Worm (Caenorhabditis elegans) whole organism, mixed stage, embryonic: ENCODE measurements around the gene lars-1.

ENCODE experiments used
- M03D4.4 ChIP-seq: sonication (generic microtip); optimal IDR thresholded peaks from 2 replicates; lab custom pipeline; 2017; ENCODE audit warnings: mild to moderate bottlenecking, missing genetic modification characterization, missing compliant biosample characterization
- bed-3 ChIP-seq: fragments of 200-800 bp; sonication (Bioruptor generic); optimal IDR thresholded peaks from 3 replicates; lab custom pipeline; 2018; ENCODE audit warnings: mild to moderate bottlenecking, missing genetic modification characterization, moderate library complexity, missing compliant biosample characterization
- blmp-1 ChIP-seq: fragments of 150-350 bp; optimal IDR thresholded peaks from 2 replicates; lab custom pipeline; 2014; ENCODE audit warnings: missing biosample characterization, missing genetic modification characterization
- ceh-39 ChIP-seq: fragments of 150-350 bp; optimal IDR thresholded peaks from 2 replicates; lab custom pipeline; 2014; ENCODE audit warnings: missing biosample characterization, missing genetic modification characterization
- ceh-43 ChIP-seq: fragments of 200-800 bp; sonication (Bioruptor generic); optimal IDR thresholded peaks from 2 replicates; lab custom pipeline; 2018; ENCODE audit warnings: mild to moderate bottlenecking, missing genetic modification characterization, moderate library complexity, missing compliant biosample characterization
- ceh-83 ChIP-seq: fragments of 200-800 bp; sonication (Bioruptor generic); optimal IDR thresholded peaks from 2 replicates; lab custom pipeline; 2018; ENCODE audit warnings: mild to moderate bottlenecking, missing genetic modification characterization, missing compliant biosample characterization
- ces-1 ChIP-seq: fragments of 150-350 bp; optimal IDR thresholded peaks from 2 replicates; lab custom pipeline; 2014; ENCODE audit warnings: missing biosample characterization, missing genetic modification reagents, missing genetic modification characterization
- cnd-1 ChIP-seq: fragments of 200-800 bp; sonication (Bioruptor generic); optimal IDR thresholded peaks from 2 replicates; lab custom pipeline; 2018; ENCODE audit warnings: mild to moderate bottlenecking, missing genetic modification characterization, missing compliant biosample characterization
- drap-1 ChIP-seq: fragments of 200-800 bp; sonication (Bioruptor generic); optimal IDR thresholded peaks from 3 replicates; lab custom pipeline; 2018; ENCODE audit warnings: mild to moderate bottlenecking, missing genetic modification characterization, missing compliant biosample characterization
- elt-3 ChIP-seq: fragments of 150-350 bp; optimal IDR thresholded peaks from 2 replicates; lab custom pipeline; 2014; ENCODE audit warnings: missing biosample characterization, missing genetic modification characterization
- flh-1 ChIP-seq: fragments of 200-800 bp; sonication (Bioruptor generic); optimal IDR thresholded peaks from 2 replicates; lab custom pipeline; 2018; ENCODE audit warnings: mild to moderate bottlenecking, missing genetic modification characterization, moderate library complexity, missing compliant biosample characterization
- ham-2 ChIP-seq: fragments of 200-800 bp; sonication (Bioruptor generic); optimal IDR thresholded peaks from 2 replicates; lab custom pipeline; 2018; ENCODE audit warnings: mild to moderate bottlenecking, missing genetic modification characterization, missing compliant biosample characterization
- hlh-1 ChIP-seq: fragments of 150-350 bp; optimal IDR thresholded peaks from 2 replicates; lab custom pipeline; 2014; ENCODE audit warnings: missing biosample characterization, missing genetic modification reagents, missing genetic modification characterization
- lin-32 ChIP-seq: fragments of 200-800 bp; sonication (Bioruptor generic); optimal IDR thresholded peaks from 2 replicates; lab custom pipeline; 2018; ENCODE audit warnings: mild to moderate bottlenecking, missing genetic modification characterization, missing compliant biosample characterization
- lsy-2 ChIP-seq: fragments of 150-350 bp; optimal IDR thresholded peaks from 2 replicates; lab custom pipeline; 2014; ENCODE audit warnings: missing biosample characterization, missing genetic modification characterization
- mab-5 ChIP-seq: fragments of 150-350 bp; optimal IDR thresholded peaks from 2 replicates; lab custom pipeline; 2014; ENCODE audit warnings: missing biosample characterization, missing genetic modification characterization
- mep-1 ChIP-seq: fragments of 150-350 bp; optimal IDR thresholded peaks from 2 replicates; lab custom pipeline; 2017; ENCODE audit warnings: missing biosample characterization, missing genetic modification reagents, missing genetic modification characterization, inconsistent platforms
- mls-2 ChIP-seq: sonication (generic microtip); optimal IDR thresholded peaks from 2 replicates; lab custom pipeline; 2016; ENCODE audit warnings: mild to moderate bottlenecking, missing genetic modification characterization, moderate library complexity, missing compliant biosample characterization
- nhr-12 ChIP-seq: fragments of 150-350 bp; optimal IDR thresholded peaks from 2 replicates; lab custom pipeline; 2014; ENCODE audit warnings: missing biosample characterization, missing genetic modification characterization
- nhr-2 ChIP-seq: fragments of 150-350 bp; optimal IDR thresholded peaks from 2 replicates; lab custom pipeline; 2014; ENCODE audit warnings: missing biosample characterization, missing genetic modification characterization
- nhr-237 ChIP-seq: fragments of 150-350 bp; optimal IDR thresholded peaks from 2 replicates; lab custom pipeline; 2014; ENCODE audit warnings: missing biosample characterization, missing genetic modification characterization
- nhr-28 ChIP-seq: fragments of 150-350 bp; optimal IDR thresholded peaks from 2 replicates; lab custom pipeline; 2014; ENCODE audit warnings: missing biosample characterization, missing genetic modification characterization
- nhr-76 ChIP-seq: sonication (generic microtip); optimal IDR thresholded peaks from 2 replicates; lab custom pipeline; 2017; ENCODE audit warnings: missing biosample characterization, missing genetic modification characterization
- pha-4 ChIP-seq: fragments of 150-350 bp; optimal IDR thresholded peaks from 2 replicates; lab custom pipeline; 2018; ENCODE audit warnings: missing biosample characterization, missing genetic modification reagents, missing genetic modification characterization
- sem-2 ChIP-seq: fragments of 200-800 bp; sonication (Bioruptor generic); optimal IDR thresholded peaks from 2 replicates; lab custom pipeline; 2018; ENCODE audit warnings: mild to moderate bottlenecking, missing genetic modification characterization, missing compliant biosample characterization
- sptf-1 ChIP-seq: sonication (generic microtip); optimal IDR thresholded peaks from 2 replicates; lab custom pipeline; 2017; ENCODE audit warnings: mild to moderate bottlenecking, missing genetic modification characterization, moderate library complexity, missing compliant biosample characterization
- tbx-8 ChIP-seq: fragments of 200-800 bp; sonication (Bioruptor generic); optimal IDR thresholded peaks from 2 replicates; lab custom pipeline; 2018; ENCODE audit warnings: mild to moderate bottlenecking, missing genetic modification characterization, moderate library complexity, missing compliant biosample characterization
- unc-120 ChIP-seq: sonication (generic microtip); optimal IDR thresholded peaks from 2 replicates; lab custom pipeline; 2017; ENCODE audit warnings: missing genetic modification characterization, missing compliant biosample characterization; ENCODE audit not compliant: poor library complexity, severe bottlenecking
- unc-39 ChIP-seq: fragments of 150-350 bp; optimal IDR thresholded peaks from 2 replicates; lab custom pipeline; 2014; ENCODE audit warnings: missing biosample characterization, missing genetic modification characterization
- unc-62 ChIP-seq: fragments of 150-350 bp; optimal IDR thresholded peaks from 2 replicates; lab custom pipeline; 2014; ENCODE audit warnings: missing biosample characterization, missing genetic modification reagents, missing genetic modification characterization
- zip-8 ChIP-seq: fragments of 150-350 bp; optimal IDR thresholded peaks from 2 replicates; lab custom pipeline; 2014; ENCODE audit warnings: missing biosample characterization, missing genetic modification characterization

Gene lars-1

DNA sequence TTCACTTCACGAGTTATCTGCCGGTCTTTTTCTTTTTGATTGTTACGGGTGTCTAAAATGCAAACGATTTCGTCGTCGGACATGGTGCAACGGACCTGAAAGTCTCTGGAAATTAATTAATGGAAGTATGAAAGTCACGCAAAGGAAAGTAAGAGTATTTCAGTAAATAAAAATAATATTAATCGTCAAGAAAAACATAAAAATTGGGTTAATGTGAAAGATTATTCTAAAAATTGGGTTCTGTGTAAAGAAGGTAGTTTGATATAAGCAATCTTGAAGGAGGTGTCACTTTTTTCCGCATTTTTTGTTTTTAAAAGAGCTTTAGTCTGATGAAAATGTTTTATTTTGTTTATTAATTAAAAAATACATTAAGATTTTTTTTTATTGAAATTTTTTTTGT is 29.3 kb downstream of the lars-1 start, which contains the start of gene C16C10.9:
TSS of gene C16C10.9 (minus strand) at position 101 of the 400 bp plus-strand sequence.
- TF ChIP-seq zip-8, result no peak
- TF ChIP-seq hlh-1 (tag; lab: Kevin White, UChicago), result no peak

DNA sequence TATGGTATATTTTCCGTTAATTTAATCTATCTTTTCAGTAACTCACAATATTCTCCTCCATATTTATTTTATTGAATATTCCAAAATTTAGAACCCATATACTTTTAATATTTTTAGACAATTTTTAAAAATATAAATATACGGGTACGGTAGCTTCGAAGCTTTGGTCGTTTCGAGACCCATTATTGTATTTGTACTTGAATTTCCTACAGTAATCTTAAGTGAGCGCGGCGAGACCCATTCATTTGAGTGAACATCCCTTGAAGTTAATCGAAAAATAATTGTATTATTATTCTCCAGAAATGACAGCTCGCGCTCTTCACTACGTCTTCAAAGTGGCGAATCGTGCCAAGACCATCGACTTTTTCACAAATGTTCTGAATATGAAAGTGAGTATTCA is 33.3 kb downstream of the lars-1 start, which contains the start of gene glod-4:
TSS of gene glod-4 (plus strand) at position 301 of the 400 bp plus-strand sequence.
- TF ChIP-seq ceh-39, result no peak
- no peak for TF ChIP-seq ceh-43
- no peak for TF ChIP-seq hlh-1 (tag; lab: Kevin White, UChicago)
- TF ChIP-seq mls-2 (tag; lab: Kevin White, UChicago), result no peak
- TF ChIP-seq, all 35 proteins: peak for 0

- no peak for TF ChIP-seq hlh-1 (tag; lab: Kevin White, UChicago)
- TF ChIP-seq pha-4, result no peak
- no peak for TF ChIP-seq elt-3 (tag; lab: Kevin White, UChicago)
- no peak for TF ChIP-seq mep-1 (tag; lab: Kevin White, UChicago)
- TF ChIP-seq drap-1 (GFP tag; lab: Kevin White, UChicago), result no peak
- TF ChIP-seq tbx-8 (GFP tag; lab: Kevin White, UChicago), result no peak
- TF ChIP-seq ces-1, result no peak
- TF ChIP-seq lin-32 (GFP tag; lab: Kevin White, UChicago), result no peak
- TF ChIP-seq nhr-12 (tag; lab: Kevin White, UChicago), result no peak
- no peak for TF ChIP-seq bed-3 (GFP tag; lab: Kevin White, UChicago)
- no peak for TF ChIP-seq ceh-39
- TF ChIP-seq nhr-237, result no peak
Measured at ce11 chrIII:4152828-4153227, 33.8 kb downstream of the lars-1 start.

- TF ChIP-seq mep-1 (tag; lab: Kevin White, UChicago) (no peak), ceh-83 (no peak), M03D4.4 (tag; lab: Kevin White, UChicago) (no peak), ham-2 (GFP tag; lab: Kevin White, UChicago) (no peak), blmp-1 (tag; lab: Kevin White, UChicago) (no peak), cnd-1 (no peak), pha-4 (no peak), drap-1 (GFP tag; lab: Kevin White, UChicago) (no peak), hlh-1 (tag; lab: Kevin White, UChicago) (no peak), unc-39 (tag; lab: Kevin White, UChicago) (no peak), mls-2 (tag; lab: Kevin White, UChicago) (no peak), nhr-2 (no peak), ces-1 (no peak), unc-120 (no peak), zip-8 (no peak), lsy-2 (tag; lab: Kevin White, UChicago) (no peak), elt-3 (tag; lab: Kevin White, UChicago) (no peak), ceh-39 (no peak), nhr-76 (tag; lab: Kevin White, UChicago) (no peak), mab-5 (tag; lab: Kevin White, UChicago) (no peak)
- TF ChIP-seq, all 35 proteins: peak for 0
Measured at ce11 chrIII:4152309-4152708, 34.3 kb downstream of the lars-1 start.

DNA sequence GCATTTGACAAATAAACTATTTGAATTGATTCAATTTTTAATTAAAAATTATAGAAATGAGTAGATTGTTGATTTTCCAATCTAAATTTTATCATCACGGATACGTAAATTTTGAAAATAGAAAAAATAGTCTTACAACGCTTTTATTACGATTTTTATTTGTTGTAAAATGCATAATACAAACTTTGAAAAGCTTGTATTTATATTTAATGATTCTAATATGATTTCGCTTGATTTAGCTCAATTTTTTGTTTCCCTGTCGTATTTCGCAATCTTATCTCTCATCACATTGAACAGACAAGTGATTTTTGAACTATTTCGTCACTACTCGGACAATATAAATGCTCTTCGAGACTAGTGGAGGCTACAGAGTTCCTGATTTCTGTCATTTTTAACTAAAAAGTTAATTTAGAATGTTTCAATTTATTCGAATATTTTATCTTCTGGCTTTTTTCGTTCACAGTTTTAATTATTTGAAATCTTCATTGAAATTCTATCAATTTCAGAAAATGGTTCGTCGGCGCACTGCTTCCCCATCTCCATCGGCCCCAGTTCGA is 35.0 kb downstream of the lars-1 start, which contains the start of the genes wht-3 and har-1:
TSS of gene wht-3 (minus strand) at position 51 of the 557 bp plus-strand sequence.
TSS of gene har-1 (plus strand) at position 507 of the 557 bp plus-strand sequence.
- no peak for TF ChIP-seq flh-1 (GFP tag; lab: Kevin White, UChicago)
- no peak for TF ChIP-seq sem-2 (GFP tag; lab: Kevin White, UChicago)
- no peak for TF ChIP-seq sptf-1 (tag; lab: Kevin White, UChicago)
- TF ChIP-seq hlh-1 (tag; lab: Kevin White, UChicago), result no peak
- no peak for TF ChIP-seq blmp-1 (tag; lab: Kevin White, UChicago)
- no peak for TF ChIP-seq nhr-12 (tag; lab: Kevin White, UChicago)
- TF ChIP-seq nhr-28 (tag; lab: Kevin White, UChicago), result no peak
- no peak for TF ChIP-seq cnd-1
- no peak for TF ChIP-seq M03D4.4 (tag; lab: Kevin White, UChicago)
- TF ChIP-seq unc-62 (GFP tag; lab: Kevin White, UChicago), result no peak
